Fruit fly (Drosophila melanogaster) whole organism, embryonic: ENCODE results near the gene TTLL4B.

ENCODE experiments used
- Bdp1 ChIP-seq: fragments of 200-800 bp; sonication (Bioruptor generic); optimal IDR thresholded peaks from 3 replicates; lab custom pipeline; 2016; ENCODE audit warnings: missing biosample characterization, missing genetic modification characterization
- Bteb2 ChIP-seq: fragments of 200-800 bp; sonication (Bioruptor generic); optimal IDR thresholded peaks from 2 replicates; lab custom pipeline; 2016; ENCODE audit warnings: missing biosample characterization, missing genetic modification characterization
- CG10321 ChIP-seq: fragments of 200-800 bp; sonication (Bioruptor generic); IDR thresholded peaks from 2 replicates; pipeline ENCODE4 v1.3.6; 2022; ENCODE audit warnings: missing biosample characterization, missing genetic modification characterization
- CG11695 ChIP-seq: fragments of 200-800 bp; sonication (Bioruptor generic); IDR thresholded peaks from 3 replicates; pipeline ENCODE4 v1.3.6; 2022; ENCODE audit warnings: missing biosample characterization, missing genetic modification characterization
- CG13287 ChIP-seq: fragments of 200-800 bp; sonication (Bioruptor generic); IDR thresholded peaks from 2 replicates; pipeline ENCODE4 v1.3.6; 2022; ENCODE audit warnings: missing biosample characterization, missing genetic modification characterization; ENCODE audit not compliant: partially characterized antibody
- CG15479 ChIP-seq: fragments of 200-800 bp; sonication (Bioruptor generic); optimal IDR thresholded peaks from 3 replicates; lab custom pipeline; 2019; ENCODE audit warnings: missing biosample characterization, mild to moderate bottlenecking, missing genetic modification characterization, moderate library complexity
- CG15696 ChIP-seq: fragments of 200-800 bp; sonication (Bioruptor generic); optimal IDR thresholded peaks from 2 replicates; lab custom pipeline; 2019; ENCODE audit warnings: missing biosample characterization, mild to moderate bottlenecking, missing genetic modification characterization, moderate library complexity
- CG1647 ChIP-seq: fragments of 200-800 bp; sonication (Bioruptor generic); optimal IDR thresholded peaks from 3 replicates; lab custom pipeline; 2016; ENCODE audit warnings: missing biosample characterization, missing genetic modification characterization
- CG16813 ChIP-seq: fragments of 200-800 bp; sonication (Bioruptor generic); IDR thresholded peaks from 3 replicates; pipeline ENCODE4 v1.3.6; 2022; ENCODE audit warnings: missing biosample characterization, missing genetic modification characterization; ENCODE audit not compliant: partially characterized antibody
- CG3726 ChIP-seq: fragments of 200-800 bp; sonication (Bioruptor generic); IDR thresholded peaks from 3 replicates; pipeline ENCODE4, ENCODE4 v1.3.6; 2022; ENCODE audit warnings: missing biosample characterization, missing genetic modification characterization
- CG4617 ChIP-seq: fragments of 200-800 bp; sonication (Bioruptor generic); optimal IDR thresholded peaks from 3 replicates; lab custom pipeline; 2016; ENCODE audit warnings: missing biosample characterization, missing genetic modification characterization, borderline replicate concordance
- CG6791 ChIP-seq: fragments of 200-800 bp; sonication (Bioruptor generic); IDR thresholded peaks from 3 replicates; pipeline ENCODE4 v1.3.6; 2022; ENCODE audit warnings: missing biosample characterization, missing genetic modification characterization; ENCODE audit not compliant: partially characterized antibody
- CG8388 ChIP-seq: fragments of 200-800 bp; sonication (Bioruptor generic); optimal IDR thresholded peaks from 2 replicates; lab custom pipeline; 2019; ENCODE audit warnings: missing biosample characterization, mild to moderate bottlenecking, missing genetic modification characterization, moderate library complexity
- CG9437 ChIP-seq: fragments of 200-800 bp; sonication (Bioruptor generic); optimal IDR thresholded peaks from 2 replicates; lab custom pipeline; 2018; ENCODE audit warnings: missing biosample characterization, mild to moderate bottlenecking, missing genetic modification characterization
- CG9727 ChIP-seq: fragments of 200-800 bp; sonication (Bioruptor generic); optimal IDR thresholded peaks from 3 replicates; lab custom pipeline; 2017; ENCODE audit warnings: missing biosample characterization, mild to moderate bottlenecking, missing genetic modification characterization
- CG9932 ChIP-seq: fragments of 200-800 bp; sonication (Bioruptor generic); IDR thresholded peaks from 2 replicates; pipeline ENCODE4 v1.3.6; 2022; ENCODE audit warnings: missing biosample characterization, missing genetic modification characterization
- CrebB ChIP-seq: fragments of 200-800 bp; sonication (Bioruptor generic); optimal IDR thresholded peaks from 3 replicates; lab custom pipeline; 2018; ENCODE audit warnings: missing biosample characterization, mild to moderate bottlenecking, missing genetic modification characterization
- D ChIP-seq, 2 experiments: fragments of 200-800 bp in 1 of 2; fragments of >200 bp in 1 of 2; sonication (Bioruptor generic) in 1 of 2; optimal IDR thresholded peaks; 2 replicates in 1 of 2; 3 replicates in 1 of 2; lab custom pipeline; 2017; ENCODE audit warnings: mild to moderate bottlenecking in 1 of 2, missing biosample characterization in 1 of 2, missing genetic modification characterization in 1 of 2, missing genetic modification reagents in 1 of 2
- Dbx ChIP-seq: fragments of 200-800 bp; sonication (Bioruptor generic); IDR thresholded peaks from 3 replicates; pipeline ENCODE4 v1.3.6; 2022; ENCODE audit warnings: missing biosample characterization, missing genetic modification characterization
- Dref ChIP-seq: fragments of 200-800 bp; sonication (Bioruptor generic); IDR thresholded peaks from 2 replicates; pipeline ENCODE4 v1.3.6; 2022; ENCODE audit warnings: missing biosample characterization, missing genetic modification characterization
- Gsc ChIP-seq: fragments of 200-800 bp; sonication (Bioruptor generic); IDR thresholded peaks from 2 replicates; pipeline ENCODE4 v1.3.6; 2022; ENCODE audit warnings: missing biosample characterization, missing genetic modification characterization
- Jarid2 ChIP-seq: fragments of 200-800 bp; sonication (Bioruptor generic); optimal IDR thresholded peaks from 3 replicates; lab custom pipeline; 2017; ENCODE audit warnings: mild to moderate bottlenecking, missing biosample characterization, missing genetic modification reagents, missing genetic modification characterization
- Nf-YB ChIP-seq: fragments of 200-800 bp; sonication (Bioruptor generic); optimal IDR thresholded peaks from 3 replicates; lab custom pipeline; 2019; ENCODE audit warnings: missing biosample characterization, mild to moderate bottlenecking, missing genetic modification characterization, moderate library complexity
- Oaz ChIP-seq: fragments of 200-800 bp; sonication (Bioruptor generic); IDR thresholded peaks from 2 replicates; pipeline ENCODE4 v1.3.6; 2022; ENCODE audit warnings: missing biosample characterization, missing genetic modification characterization
- Tbp ChIP-seq: fragments of >200 bp; optimal IDR thresholded peaks from 2 replicates; lab custom pipeline; 2018; ENCODE audit warnings: missing biosample characterization, missing genetic modification characterization
- al ChIP-seq: fragments of 200-800 bp; sonication (Bioruptor generic); IDR thresholded peaks from 2 replicates; pipeline ENCODE4 v1.3.6; 2022; ENCODE audit warnings: missing biosample characterization, missing genetic modification characterization
- ara ChIP-seq: fragments of 200-800 bp; sonication (Bioruptor generic); IDR thresholded peaks from 2 replicates; pipeline ENCODE4 v1.3.6; 2022; ENCODE audit warnings: missing biosample characterization, missing genetic modification characterization
- bcd ChIP-seq: fragments of 200-800 bp; sonication (Bioruptor generic); optimal IDR thresholded peaks from 2 replicates; lab custom pipeline; 2017; ENCODE audit warnings: missing biosample characterization, mild to moderate bottlenecking, missing genetic modification characterization
- bigmax ChIP-seq: fragments of 200-800 bp; sonication (Bioruptor generic); optimal IDR thresholded peaks from 2 replicates; lab custom pipeline; 2018; ENCODE audit warnings: missing biosample characterization, mild to moderate bottlenecking, missing genetic modification characterization
- cato ChIP-seq: fragments of 200-800 bp; sonication (Bioruptor generic); optimal IDR thresholded peaks from 2 replicates; lab custom pipeline; 2016; ENCODE audit warnings: missing biosample characterization, missing genetic modification characterization, borderline replicate concordance
- chif ChIP-seq, 2 experiments: fragments of 200-800 bp; sonication (Bioruptor generic); optimal IDR thresholded peaks; 3 replicates each; lab custom pipeline; 2016; ENCODE audit warnings: missing biosample characterization in 2 of 2, missing genetic modification characterization in 2 of 2
- crc ChIP-seq: fragments of 200-800 bp; sonication (Bioruptor generic); optimal IDR thresholded peaks from 2 replicates; lab custom pipeline; 2016; ENCODE audit warnings: missing biosample characterization, missing genetic modification characterization
- dati ChIP-seq: fragments of 200-800 bp; sonication (Bioruptor generic); IDR thresholded peaks from 2 replicates; pipeline ENCODE4 v1.3.6; 2022; ENCODE audit warnings: missing biosample characterization, missing genetic modification characterization
- emc ChIP-seq: fragments of 200-800 bp; sonication (Bioruptor generic); optimal IDR thresholded peaks from 2 replicates; lab custom pipeline; 2016; ENCODE audit warnings: missing biosample characterization, missing genetic modification characterization
- esg ChIP-seq: fragments of 200-800 bp; sonication (Bioruptor generic); conservative IDR thresholded peaks from 2 replicates; pipeline ENCODE4 v1.3.6; 2022; ENCODE audit warnings: missing biosample characterization, missing genetic modification characterization
- gro ChIP-seq: fragments of 200-800 bp; sonication (Bioruptor generic); optimal IDR thresholded peaks from 2 replicates; lab custom pipeline; 2016; ENCODE audit warnings: missing biosample characterization, missing genetic modification characterization
- gt ChIP-seq: fragments of 200-800 bp; sonication (Bioruptor generic); IDR thresholded peaks from 2 replicates; pipeline ENCODE4 v1.3.6; 2022; ENCODE audit warnings: missing biosample characterization, missing genetic modification characterization
- hth ChIP-seq: fragments of >200 bp; optimal IDR thresholded peaks from 2 replicates; lab custom pipeline; 2017; ENCODE audit warnings: inconsistent platforms
- kah ChIP-seq: fragments of 200-800 bp; sonication (Bioruptor generic); optimal IDR thresholded peaks from 2 replicates; lab custom pipeline; 2018; ENCODE audit warnings: missing biosample characterization, mild to moderate bottlenecking, missing genetic modification characterization
- kay ChIP-seq: fragments of 200-800 bp; sonication (Bioruptor generic); optimal IDR thresholded peaks from 2 replicates; lab custom pipeline; 2016; ENCODE audit warnings: missing biosample characterization, missing genetic modification characterization
- maf-S ChIP-seq: fragments of 200-800 bp; sonication (Bioruptor generic); optimal IDR thresholded peaks from 2 replicates; lab custom pipeline; 2016; ENCODE audit warnings: missing biosample characterization, missing genetic modification characterization
- pita ChIP-seq: fragments of 200-800 bp; sonication (Bioruptor generic); optimal IDR thresholded peaks from 2 replicates; lab custom pipeline; 2017; ENCODE audit warnings: missing biosample characterization, mild to moderate bottlenecking, missing genetic modification characterization
- sim ChIP-seq: fragments of 200-800 bp; sonication (Bioruptor generic); IDR thresholded peaks from 2 replicates; pipeline ENCODE4 v1.3.6; 2022; ENCODE audit warnings: missing biosample characterization, missing genetic modification characterization
- sisA ChIP-seq: fragments of 200-800 bp; sonication (Bioruptor generic); IDR thresholded peaks from 2 replicates; pipeline ENCODE4 v1.3.6; 2022; ENCODE audit warnings: missing biosample characterization, missing genetic modification characterization
- so ChIP-seq: fragments of 200-800 bp; sonication (Bioruptor generic); IDR thresholded peaks from 3 replicates; pipeline ENCODE4 v1.3.6; 2022; ENCODE audit warnings: missing biosample characterization, missing genetic modification characterization
- sqz ChIP-seq: fragments of 200-800 bp; sonication (Bioruptor generic); optimal IDR thresholded peaks from 3 replicates; lab custom pipeline; 2018; ENCODE audit warnings: missing biosample characterization, mild to moderate bottlenecking, missing genetic modification characterization
- stwl ChIP-seq: fragments of 200-800 bp; sonication (Bioruptor generic); optimal IDR thresholded peaks from 3 replicates; lab custom pipeline; 2018; ENCODE audit warnings: missing biosample characterization, mild to moderate bottlenecking, missing genetic modification characterization, moderate library complexity
- sug ChIP-seq: fragments of 200-800 bp; optimal IDR thresholded peaks from 2 replicates; lab custom pipeline; 2019; ENCODE audit warnings: missing biosample characterization, mild to moderate bottlenecking, missing genetic modification characterization, moderate library complexity
- tio ChIP-seq: fragments of 200-800 bp; sonication (Bioruptor generic); optimal IDR thresholded peaks from 2 replicates; lab custom pipeline; 2017; ENCODE audit warnings: missing biosample characterization, missing genetic modification characterization, inconsistent platforms
- twi ChIP-seq: fragments of 200-800 bp; optimal IDR thresholded peaks from 2 replicates; lab custom pipeline; 2019; ENCODE audit warnings: missing biosample characterization, mild to moderate bottlenecking, missing genetic modification characterization, moderate library complexity

TTLL4B gene

DNA sequence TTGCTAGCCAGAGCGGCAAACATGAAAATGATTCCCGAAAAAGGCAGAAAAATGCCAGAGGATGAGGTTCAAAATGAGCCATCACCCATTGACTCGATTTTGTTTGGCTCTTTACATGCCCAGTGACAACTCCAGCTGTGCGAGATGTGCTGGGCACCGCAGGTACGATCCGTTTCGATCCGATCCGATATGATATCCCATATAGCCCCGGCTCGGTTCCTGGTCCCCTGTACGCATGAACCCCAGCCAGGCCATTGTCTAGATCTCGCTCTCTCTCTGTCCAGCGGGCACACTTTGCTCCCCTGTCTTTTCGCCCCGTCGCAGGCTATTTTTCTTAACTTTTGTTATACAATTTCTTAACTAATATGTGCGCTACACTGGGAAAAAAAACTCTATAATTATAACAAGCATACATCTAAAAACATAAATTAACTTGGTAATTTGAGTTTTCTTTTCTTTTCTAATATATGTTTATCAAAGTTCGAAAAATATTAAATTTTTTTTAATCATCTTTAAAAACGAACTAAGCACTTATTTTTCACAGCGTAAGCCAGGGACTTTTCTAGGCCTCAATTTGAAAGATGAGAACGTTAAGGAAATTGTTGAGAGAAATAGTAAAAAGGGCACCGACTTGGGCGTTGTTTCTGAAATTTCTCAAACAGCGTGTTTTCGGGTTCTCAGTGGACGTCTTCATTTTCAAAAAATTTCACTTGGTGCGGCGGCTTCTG, 34.9 kb upstream of the TTLL4B start (continued):
- TF ChIP-seq sisA (GFP tag; lab: Robert Waterston, UW): no peak
- no peak for TF ChIP-seq Jarid2 (GFP tag; lab: Kevin White, UChicago)
- no peak for TF ChIP-seq sug (tag; lab: Kevin White, UChicago)
- TF ChIP-seq hth (lab: Kevin White, UChicago): peak; percentile 4
- TF ChIP-seq esg (GFP tag; lab: Robert Waterston, UW): 0 out of 2 replicates have a peak, but pooled peaks have one; percentile 29
- TF ChIP-seq Tbp: no peak
- no peak for TF ChIP-seq pita
- TF ChIP-seq stwl (tag; lab: Kevin White, UChicago): peak; percentile 79
- TF ChIP-seq CG1647 (GFP tag; lab: Kevin White, UChicago): no peak
- TF ChIP-seq Dbx: no peak
- no peak for TF ChIP-seq al (GFP tag; lab: Robert Waterston, UW)
- peak; percentile 71 for TF ChIP-seq Nf-YB (GFP tag; lab: Kevin White, UChicago)
- 0 out of 3 replicates have a peak, but pooled peaks have one; percentile 18 for TF ChIP-seq so (GFP tag; lab: Robert Waterston, UW)
- TF ChIP-seq sim (GFP tag; lab: Robert Waterston, UW): peak; percentile 70
- TF ChIP-seq crc (GFP tag; lab: Kevin White, UChicago): no peak
- TF ChIP-seq CG4617 (GFP tag; lab: Kevin White, UChicago): peak; percentile 13
- TF ChIP-seq dati (GFP tag; lab: Robert Waterston, UW): no peak
- TF ChIP-seq CG6791 (GFP tag; lab: Robert Waterston, UW): no peak
- TF ChIP-seq emc (GFP tag; lab: Kevin White, UChicago): no peak
- no peak for TF ChIP-seq Bteb2 (GFP tag; lab: Kevin White, UChicago)
- TF ChIP-seq CG13287 (GFP tag; lab: Robert Waterston, UW): no peak
- peak; percentile 85 for TF ChIP-seq CG15479 (GFP tag; lab: Kevin White, UChicago)
- TF ChIP-seq kah: no peak
- TF ChIP-seq CG11695 (GFP tag; lab: Robert Waterston, UW): peak; percentile 61; the same call in 2 of the 3 replicates
- peak; percentile 81 for TF ChIP-seq CG8388 (GFP tag; lab: Kevin White, UChicago)
- no peak for TF ChIP-seq Dref (GFP tag; lab: Robert Waterston, UW)
- TF ChIP-seq tio (GFP tag; lab: Kevin White, UChicago): peak; percentile 73
- TF ChIP-seq cato (GFP tag; lab: Kevin White, UChicago): peak; percentile 31
- no peak for TF ChIP-seq maf-S (GFP tag; lab: Kevin White, UChicago)
- peak; percentile 33 for TF ChIP-seq CG9437
- no peak for TF ChIP-seq kay (GFP tag; lab: Kevin White, UChicago)
- TF ChIP-seq D (optimal IDR thresholded peaks at IDR 0.05; lab: Kevin White, UChicago): peak; percentile 40
- TF ChIP-seq D (GFP tag; optimal IDR thresholded peaks at IDR 0.05; lab: Kevin White, UChicago): peak; percentile 85
- no peak for TF ChIP-seq CG9932 (GFP tag; lab: Robert Waterston, UW)
- TF ChIP-seq chif (GFP tag; optimal IDR thresholded peaks at IDR 0.05; lab: Kevin White, UChicago): peak; percentile 48 to 82
- TF ChIP-seq CG9727: peak; percentile 98
- no peak for TF ChIP-seq CG16813 (GFP tag; lab: Robert Waterston, UW)
- no peak for TF ChIP-seq CG10321 (GFP tag; lab: Robert Waterston, UW)
- no peak for TF ChIP-seq Bdp1 (GFP tag; lab: Kevin White, UChicago)
- no peak for TF ChIP-seq bigmax (GFP tag; lab: Kevin White, UChicago)
- TF ChIP-seq Oaz (GFP tag; lab: Robert Waterston, UW): no peak
- peak; percentile 85 for TF ChIP-seq twi
- TF ChIP-seq Gsc (GFP tag; lab: Robert Waterston, UW): no peak
- peak; percentile 7 for TF ChIP-seq CrebB (tag; lab: Kevin White, UChicago)
- no peak for TF ChIP-seq CG3726 (GFP tag; lab: Robert Waterston, UW)
- TF ChIP-seq gro (GFP tag; lab: Kevin White, UChicago): no peak
- TF ChIP-seq CG15696 (tag; lab: Kevin White, UChicago): peak; percentile 99
- TF ChIP-seq gt (GFP tag; lab: Robert Waterston, UW): no peak
- peak; percentile 41 for TF ChIP-seq bcd (GFP tag; lab: Kevin White, UChicago)
- peak; percentile 70 for TF ChIP-seq sqz (GFP tag; lab: Kevin White, UChicago)
- peak; percentile 84 for TF ChIP-seq ara (GFP tag; lab: Robert Waterston, UW)
